Fruit fly (Drosophila melanogaster) whole organism, prepupa: ENCODE data around the gene PNUTS.

Experiments
- Blimp-1 ChIP-seq: fragments of 200-800 bp; sonication (Bioruptor generic); optimal IDR thresholded peaks from 3 replicates; lab custom pipeline; 2017; ENCODE audit warnings: missing biosample characterization, missing genetic modification characterization, mild to moderate bottlenecking, moderate library complexity, missing genetic modification reagents
- CG10631 ChIP-seq: fragments of 200-800 bp; sonication (Bioruptor generic); optimal IDR thresholded peaks from 2 replicates; lab custom pipeline; 2016; ENCODE audit warnings: missing biosample characterization, missing genetic modification characterization
- CG11762 ChIP-seq: fragments of 200-800 bp; sonication (Bioruptor generic); optimal IDR thresholded peaks from 3 replicates; lab custom pipeline; 2016; ENCODE audit warnings: missing biosample characterization, missing genetic modification characterization; ENCODE audit not compliant: insufficient read depth
- CG15336 ChIP-seq: fragments of 200-800 bp; sonication (Bioruptor generic); IDR thresholded peaks from 2 replicates; pipeline ENCODE4 v1.3.6; 2022; ENCODE audit warnings: missing biosample characterization, missing genetic modification characterization
- CG1621 ChIP-seq: fragments of 200-800 bp; sonication (Bioruptor generic); optimal IDR thresholded peaks from 3 replicates; lab custom pipeline; 2018; ENCODE audit warnings: missing biosample characterization, mild to moderate bottlenecking, missing genetic modification characterization
- CG3032 ChIP-seq: fragments of 200-800 bp; optimal IDR thresholded peaks from 2 replicates; lab custom pipeline; 2019; ENCODE audit warnings: missing biosample characterization, mild to moderate bottlenecking, missing genetic modification characterization, moderate library complexity
- CG31627 ChIP-seq: fragments of 200-800 bp; sonication (Bioruptor generic); optimal IDR thresholded peaks from 3 replicates; lab custom pipeline; 2016; ENCODE audit warnings: missing biosample characterization, missing genetic modification characterization
- CG34406 ChIP-seq: fragments of 200-800 bp; sonication (Bioruptor generic); optimal IDR thresholded peaks from 3 replicates; lab custom pipeline; 2016; ENCODE audit warnings: missing biosample characterization, missing genetic modification characterization
- CG3919 ChIP-seq: fragments of 200-800 bp; sonication (Bioruptor generic); optimal IDR thresholded peaks from 3 replicates; lab custom pipeline; 2016; ENCODE audit warnings: missing biosample characterization, missing genetic modification characterization
- CG4318 ChIP-seq: fragments of 200-800 bp; sonication (Bioruptor generic); optimal IDR thresholded peaks from 3 replicates; lab custom pipeline; 2017; ENCODE audit warnings: missing biosample characterization, mild to moderate bottlenecking, missing genetic modification characterization
- CG6792 ChIP-seq: fragments of 200-800 bp; sonication (Bioruptor generic); optimal IDR thresholded peaks from 3 replicates; lab custom pipeline; 2016; ENCODE audit warnings: missing biosample characterization, missing genetic modification characterization
- CG6808 ChIP-seq: fragments of 200-800 bp; sonication (Bioruptor generic); optimal IDR thresholded peaks from 3 replicates; lab custom pipeline; 2017; ENCODE audit warnings: missing biosample characterization, missing genetic modification characterization, mild to moderate bottlenecking, moderate library complexity, missing genetic modification reagents
- CG7368 ChIP-seq: fragments of 200-800 bp; sonication (Bioruptor generic); optimal IDR thresholded peaks from 3 replicates; lab custom pipeline; 2016; ENCODE audit warnings: missing biosample characterization, missing genetic modification characterization
- CG8119 ChIP-seq: fragments of 200-800 bp; sonication (Bioruptor generic); IDR thresholded peaks from 3 replicates; pipeline ENCODE4 v1.3.6; 2022; ENCODE audit warnings: missing biosample characterization, missing genetic modification characterization
- CG8319 ChIP-seq: fragments of 200-800 bp; sonication (Bioruptor generic); optimal IDR thresholded peaks from 3 replicates; lab custom pipeline; 2016; ENCODE audit warnings: missing biosample characterization, missing genetic modification characterization
- Eip75B ChIP-seq: fragments of 200-800 bp; sonication (Bioruptor generic); optimal IDR thresholded peaks from 3 replicates; lab custom pipeline; 2016; ENCODE audit warnings: missing biosample characterization, missing genetic modification characterization
- Eip78C ChIP-seq: fragments of 200-800 bp; sonication (Bioruptor generic); peaks from one replicate; lab custom pipeline; 2016; ENCODE audit warnings: missing biosample characterization, missing genetic modification characterization
- Eip93F ChIP-seq: fragments of 200-800 bp; sonication (Bioruptor generic); optimal IDR thresholded peaks from 2 replicates; lab custom pipeline; 2016; ENCODE audit warnings: missing biosample characterization, mild to moderate bottlenecking, missing genetic modification characterization
- Ets21C ChIP-seq: fragments of 200-800 bp; sonication (Bioruptor generic); optimal IDR thresholded peaks from 3 replicates; lab custom pipeline; 2016; ENCODE audit warnings: missing biosample characterization, missing genetic modification characterization
- Gug ChIP-seq: fragments of 200-800 bp; sonication (Bioruptor generic); IDR thresholded peaks from 2 replicates; pipeline ENCODE4 v1.3.6; 2022; ENCODE audit warnings: missing biosample characterization, missing genetic modification characterization
- Hr38 ChIP-seq: sonication (Bioruptor generic); optimal IDR thresholded peaks from 2 replicates; lab custom pipeline; 2016; ENCODE audit warnings: missing biosample characterization, missing genetic modification characterization
- Hr4 ChIP-seq: fragments of 200-800 bp; sonication (Bioruptor generic); optimal IDR thresholded peaks from 3 replicates; lab custom pipeline; 2016; ENCODE audit warnings: missing biosample characterization, missing genetic modification characterization
- Lpt ChIP-seq: fragments of 200-800 bp; sonication (Bioruptor generic); optimal IDR thresholded peaks from 3 replicates; lab custom pipeline; 2016; ENCODE audit warnings: missing biosample characterization, missing genetic modification characterization
- Met ChIP-seq: fragments of 200-800 bp; sonication (Bioruptor generic); optimal IDR thresholded peaks from 3 replicates; lab custom pipeline; 2016; ENCODE audit warnings: missing biosample characterization, missing genetic modification characterization
- OdsH ChIP-seq: fragments of 200-800 bp; sonication (Bioruptor generic); optimal IDR thresholded peaks from 3 replicates; lab custom pipeline; 2016; ENCODE audit warnings: missing biosample characterization, missing genetic modification characterization
- Sox14 ChIP-seq: fragments of 200-800 bp; sonication (Bioruptor generic); optimal IDR thresholded peaks from 3 replicates; lab custom pipeline; 2016; ENCODE audit warnings: missing biosample characterization, missing genetic modification characterization
- Sox15 ChIP-seq: fragments of 200-800 bp; sonication (Bioruptor generic); optimal IDR thresholded peaks from 3 replicates; lab custom pipeline; 2016; ENCODE audit warnings: missing biosample characterization, missing genetic modification characterization
- acj6 ChIP-seq: fragments of 200-800 bp; sonication (Bioruptor generic); optimal IDR thresholded peaks from 3 replicates; lab custom pipeline; 2016; ENCODE audit warnings: missing biosample characterization, missing genetic modification characterization
- cyc ChIP-seq: fragments of 200-800 bp; sonication (Bioruptor generic); optimal IDR thresholded peaks from 3 replicates; lab custom pipeline; 2016; ENCODE audit warnings: missing biosample characterization, missing genetic modification characterization
- dac ChIP-seq: fragments of 200-800 bp; sonication (Bioruptor generic); optimal IDR thresholded peaks from 2 replicates; lab custom pipeline; 2017; ENCODE audit warnings: missing biosample characterization, mild to moderate bottlenecking, missing genetic modification characterization
- eg ChIP-seq: fragments of 200-800 bp; sonication (Bioruptor generic); IDR thresholded peaks from 3 replicates; pipeline ENCODE4 v1.3.6; 2022; ENCODE audit warnings: missing biosample characterization, missing genetic modification characterization
- esn ChIP-seq: fragments of 200-800 bp; sonication (Bioruptor generic); optimal IDR thresholded peaks from 2 replicates; lab custom pipeline; 2016; ENCODE audit warnings: missing biosample characterization, mild to moderate bottlenecking, missing genetic modification characterization, moderate library complexity
- fkh ChIP-seq: fragments of 200-800 bp; sonication (Bioruptor generic); optimal IDR thresholded peaks from 3 replicates; lab custom pipeline; 2017; ENCODE audit warnings: missing biosample characterization, mild to moderate bottlenecking, missing genetic modification characterization, moderate library complexity
- lz ChIP-seq: fragments of 200-800 bp; sonication (Bioruptor generic); optimal IDR thresholded peaks from 3 replicates; lab custom pipeline; 2016; ENCODE audit warnings: missing biosample characterization, missing genetic modification characterization
- net ChIP-seq: fragments of 200-800 bp; sonication (Bioruptor generic); optimal IDR thresholded peaks from 3 replicates; lab custom pipeline; 2016; ENCODE audit warnings: missing biosample characterization, missing genetic modification characterization
- pdm3 ChIP-seq: fragments of 200-800 bp; sonication (Bioruptor generic); optimal IDR thresholded peaks from 3 replicates; lab custom pipeline; 2016; ENCODE audit warnings: missing biosample characterization, missing genetic modification characterization
- spab ChIP-seq: fragments of 200-800 bp; sonication (Bioruptor generic); optimal IDR thresholded peaks from 2 replicates; lab custom pipeline; 2017; ENCODE audit warnings: missing biosample characterization, mild to moderate bottlenecking, missing genetic modification characterization, missing genetic modification reagents
- svp ChIP-seq: fragments of 200-800 bp; sonication (Bioruptor generic); peaks from one replicate; lab custom pipeline; 2016; ENCODE audit warnings: missing biosample characterization, missing genetic modification characterization
- vri ChIP-seq: fragments of 200-800 bp; sonication (Bioruptor generic); optimal IDR thresholded peaks from 3 replicates; lab custom pipeline; 2016; ENCODE audit warnings: missing biosample characterization, mild to moderate bottlenecking, missing genetic modification characterization

PNUTS gene

DNA sequence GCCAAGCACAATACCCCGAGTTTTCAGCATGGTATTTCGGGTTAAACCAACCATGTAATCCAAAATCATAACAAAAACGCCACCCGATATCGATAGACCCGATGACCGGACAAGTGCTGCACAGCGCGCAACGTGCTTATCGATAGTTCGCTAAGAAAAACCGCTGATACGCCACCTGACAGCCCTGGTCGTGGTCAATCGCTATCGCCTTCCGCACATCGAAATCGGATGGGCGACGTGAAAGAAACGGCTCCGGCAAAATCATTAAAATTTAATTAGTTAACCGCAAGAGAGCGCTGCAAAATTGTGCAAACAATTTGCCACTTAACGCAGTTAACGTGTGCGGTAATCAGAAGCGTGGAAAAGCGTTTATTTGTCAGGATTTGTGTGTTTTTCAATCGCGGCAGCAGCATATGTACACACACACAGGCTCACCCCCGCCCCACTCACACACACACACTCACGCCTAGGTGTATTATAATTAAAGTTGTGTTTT lies 44.4 kb upstream of the PNUTS start, which contains the start of the genes CG3862 and dock (continued):
- TF ChIP-seq CG1621 (tag; lab: Kevin White, UChicago) (peak; percentile 26), CG8319 (GFP tag; lab: Kevin White, UChicago) (no peak), Eip93F (GFP tag; lab: Kevin White, UChicago) (no peak), CG11762 (GFP tag; lab: Kevin White, UChicago) (no peak), Eip75B (peak; percentile 59), CG7368 (no peak), Lpt (GFP tag; lab: Kevin White, UChicago) (peak; percentile 12), CG3919 (GFP tag; lab: Kevin White, UChicago) (peak; percentile 32), spab (no peak), CG6808 (GFP tag; lab: Kevin White, UChicago) (peak; percentile 55), cyc (GFP tag; lab: Kevin White, UChicago) (peak; percentile 33), svp (GFP tag; lab: Kevin White, UChicago) (peak; percentile 60), vri (GFP tag; lab: Kevin White, UChicago) (peak; percentile 70), Blimp-1 (GFP tag; lab: Kevin White, UChicago) (no peak), pdm3 (GFP tag; lab: Kevin White, UChicago) (peak; percentile 20), CG10631 (no peak), eg (peak; percentile 34; the same call in 1 of the 3 replicates), Sox15 (no peak)

DNA sequence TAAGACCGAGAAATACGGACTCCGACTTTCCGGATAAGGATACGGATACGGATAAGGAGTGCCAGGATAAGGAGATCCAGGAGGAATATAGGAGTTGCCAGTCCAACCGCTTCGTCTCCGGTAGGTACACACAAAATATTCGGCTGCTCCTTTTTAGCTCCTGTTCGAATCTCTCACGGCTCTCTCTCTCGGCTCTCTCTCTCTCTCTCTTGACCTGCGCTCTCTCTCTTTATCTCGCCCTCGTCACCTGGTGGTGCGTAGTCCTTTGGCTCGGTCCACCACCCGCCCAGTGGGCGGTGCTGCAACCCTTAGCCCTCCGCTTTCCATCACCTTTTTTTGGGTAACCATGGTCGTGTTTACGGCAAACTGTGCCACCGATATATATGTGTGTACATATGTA lies 43.9 kb upstream of the PNUTS start:
- TF ChIP-seq Hr38 (GFP tag; lab: Kevin White, UChicago), result no peak
- TF ChIP-seq CG7368, result no peak
- TF ChIP-seq CG3032 (tag; lab: Kevin White, UChicago), result no peak
- TF ChIP-seq vri (GFP tag; lab: Kevin White, UChicago), result no peak
- no peak for TF ChIP-seq fkh (GFP tag; lab: Kevin White, UChicago)
- no peak for TF ChIP-seq CG6792 (GFP tag; lab: Kevin White, UChicago)
- no peak for TF ChIP-seq lz (GFP tag; lab: Kevin White, UChicago)
- no peak for TF ChIP-seq dac

- peak; percentile 92 for TF ChIP-seq svp (GFP tag; lab: Kevin White, UChicago)
- TF ChIP-seq CG1621 (tag; lab: Kevin White, UChicago), result no peak
Measured at dm6 chr2L:827049-827448, 43.2 kb upstream of the PNUTS start.

DNA sequence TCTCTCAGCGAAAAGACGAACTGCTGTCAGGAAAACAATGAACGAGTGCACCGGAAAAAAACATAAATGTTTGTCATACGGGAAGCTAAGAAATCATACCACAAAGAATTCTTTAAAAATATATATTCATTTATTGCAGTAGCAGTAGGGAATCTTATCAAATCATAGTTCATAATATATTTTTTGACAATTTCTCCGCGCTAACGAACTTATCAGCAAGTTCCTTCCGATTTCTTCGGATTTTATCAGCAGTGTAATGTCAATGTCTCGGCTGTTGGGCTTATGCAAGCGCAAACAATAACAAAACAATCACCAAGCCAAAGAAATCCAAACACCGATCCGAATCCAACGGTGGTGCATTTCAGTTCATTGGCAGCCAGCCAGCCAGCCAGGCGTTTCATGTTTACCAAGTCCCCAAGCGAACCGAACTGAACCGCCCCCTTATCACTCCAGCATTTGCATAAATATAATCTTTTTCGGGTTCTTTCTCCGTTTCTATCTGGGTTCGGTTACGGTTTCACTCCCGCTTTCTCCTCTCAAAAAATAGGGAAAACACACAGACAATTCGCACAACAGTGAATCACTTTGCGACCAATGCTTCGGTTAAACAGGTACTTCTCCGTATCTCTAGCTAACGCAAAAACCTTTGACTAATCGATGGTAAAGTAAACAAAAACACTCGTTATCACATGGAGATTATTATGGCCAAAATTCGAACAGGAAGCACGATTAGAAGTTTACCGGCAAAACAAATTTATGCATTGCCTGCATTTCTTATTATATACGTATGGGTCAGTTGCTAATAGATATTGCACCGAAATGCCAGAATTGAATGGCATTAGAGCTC lies 42.5 kb upstream of the PNUTS start:
- TF ChIP-seq CG7368 (no peak), CG6792 (GFP tag; lab: Kevin White, UChicago) (peak; percentile 42), Blimp-1 (GFP tag; lab: Kevin White, UChicago) (no peak), Sox14 (peak; percentile 55), lz (GFP tag; lab: Kevin White, UChicago) (peak; percentile 14), Eip93F (GFP tag; lab: Kevin White, UChicago) (no peak), Met (no peak), CG6808 (GFP tag; lab: Kevin White, UChicago) (no peak), vri (GFP tag; lab: Kevin White, UChicago) (peak; percentile 93), Gug (GFP tag; lab: Robert Waterston, UW) (0 out of 2 replicates have a peak, but pooled peaks have one; percentile 10), dac (peak; percentile 32), net (peak; percentile 9), CG11762 (GFP tag; lab: Kevin White, UChicago) (no peak), fkh (GFP tag; lab: Kevin White, UChicago) (peak; percentile 74), Lpt (GFP tag; lab: Kevin White, UChicago) (peak; percentile 8), CG8119 (peak; percentile 56; the same call in 2 of the 3 replicates), Ets21C (GFP tag; lab: Kevin White, UChicago) (peak; percentile 24), CG4318 (GFP tag; lab: Kevin White, UChicago) (no peak), CG31627 (peak; percentile 49), Hr4 (GFP tag; lab: Kevin White, UChicago) (no peak), acj6 (GFP tag; lab: Kevin White, UChicago) (no peak), svp (GFP tag; lab: Kevin White, UChicago) (peak; percentile 81), CG15336 (GFP tag; lab: Robert Waterston, UW) (peak; percentile 60), esn (GFP tag; lab: Kevin White, UChicago) (peak; percentile 75), Eip78C (peak; percentile 73), OdsH (GFP tag; lab: Kevin White, UChicago) (no peak), CG34406 (GFP tag; lab: Kevin White, UChicago) (peak; percentile 21)
